Worm (Caenorhabditis elegans): Measurements from ENCODE around the gene gei-8.

Gene gei-8

DNA sequence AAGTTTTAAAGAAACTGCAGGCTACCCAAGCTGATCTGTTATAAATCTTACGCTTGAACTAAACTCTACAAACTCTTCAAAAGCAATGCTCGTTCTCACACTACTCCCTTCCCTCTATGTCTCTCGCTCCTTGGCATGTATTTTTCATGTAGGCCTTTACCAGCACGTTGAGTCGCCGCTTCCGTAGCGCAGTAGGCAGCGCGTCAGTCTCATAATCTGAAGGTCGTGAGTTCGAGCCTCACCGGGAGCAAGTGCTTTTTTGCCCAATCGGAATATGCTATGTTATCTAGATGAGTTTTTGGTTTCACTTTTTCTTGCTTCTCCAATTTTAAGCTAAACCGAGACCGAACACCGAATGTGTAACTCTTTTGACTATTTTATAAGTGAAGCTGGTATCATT is 14.6 kb downstream of the gei-8 start:
- no peak for TF ChIP-seq lim-6 (tag; optimal IDR thresholded peaks at IDR 0.05)
- TF ChIP-seq pax-1 (tag; optimal IDR thresholded peaks at IDR 0.05) = no peak
- peak; percentile 70 for TF ChIP-seq sdc-2 (tag; optimal IDR thresholded peaks at IDR 0.05)
- peak; percentile 20 for TF ChIP-seq ceh-30 (tag; optimal IDR thresholded peaks at IDR 0.05)
- peak; percentile 79 for TF ChIP-seq ceh-34 (tag; optimal IDR thresholded peaks at IDR 0.05)
- no peak for TF ChIP-seq nhr-11 (tag; optimal IDR thresholded peaks at IDR 0.05)
- no peak for TF ChIP-seq ama-1 (optimal IDR thresholded peaks at IDR 0.05)
- TF ChIP-seq npax-4 (tag; optimal IDR thresholded peaks at IDR 0.05) = peak; percentile 51
- TF ChIP-seq K02D7.2 (tag; optimal IDR thresholded peaks at IDR 0.05) = peak; percentile 49
- TF ChIP-seq pag-3 (tag; optimal IDR thresholded peaks at IDR 0.05; ENCODE audit: borderline replicate concordance) = no peak
- TF ChIP-seq nhr-232 (tag; optimal IDR thresholded peaks at IDR 0.05) = peak; percentile 63
- peak; percentile 35 for TF ChIP-seq ceh-2 (tag; optimal IDR thresholded peaks at IDR 0.05)
- TF ChIP-seq hlh-6 (tag; optimal IDR thresholded peaks at IDR 0.05) = peak; percentile 83
- no peak for TF ChIP-seq ceh-22 (tag; optimal IDR thresholded peaks at IDR 0.05)
- TF ChIP-seq dve-1 (tag; optimal IDR thresholded peaks at IDR 0.05) = no peak
- TF ChIP-seq ref-2 (tag; optimal IDR thresholded peaks at IDR 0.05) = peak; percentile 41
- TF ChIP-seq ceh-14 (tag; optimal IDR thresholded peaks at IDR 0.05) = peak; percentile 69
- TF ChIP-seq pros-1 (tag; optimal IDR thresholded peaks at IDR 0.05) = peak; percentile 34
- TF ChIP-seq unc-86 (tag; optimal IDR thresholded peaks at IDR 0.05) = peak; percentile 66
- no peak for TF ChIP-seq ets-4 (tag; optimal IDR thresholded peaks at IDR 0.05)
- TF ChIP-seq pat-9 (tag; optimal IDR thresholded peaks at IDR 0.05) = peak; percentile 67
- peak; percentile 44 for TF ChIP-seq fkh-10 (GFP tag; optimal IDR thresholded peaks at IDR 0.05)
- TF ChIP-seq madf-2 (tag; optimal IDR thresholded peaks at IDR 0.05) = peak; percentile 65
- TF ChIP-seq mec-3 (tag; optimal IDR thresholded peaks at IDR 0.05; ENCODE audit: borderline replicate concordance) = no peak
- TF ChIP-seq ceh-18 (tag; optimal IDR thresholded peaks at IDR 0.05) = peak; percentile 73
- peak; percentile 46 for TF ChIP-seq ztf-16 (tag; optimal IDR thresholded peaks at IDR 0.05)
- peak; percentile 53 for TF ChIP-seq K09A11.1 (tag; optimal IDR thresholded peaks at IDR 0.05; ENCODE audit: insufficient read depth)
- no peak for TF ChIP-seq pqm-1 (tag; optimal IDR thresholded peaks at IDR 0.05)
- 0 out of 2 replicates have a peak, but pooled peaks have one; percentile 42 for TF ChIP-seq unc-3 (GFP tag; conservative IDR thresholded peaks at IDR 0.05)
- TF ChIP-seq unc-3 (tag; optimal IDR thresholded peaks at IDR 0.05) = peak; percentile 56
- peak; percentile 66 for TF ChIP-seq Y22D7AL.16 (tag; optimal IDR thresholded peaks at IDR 0.05)
- peak; percentile 58 for TF ChIP-seq ttx-3 (tag; optimal IDR thresholded peaks at IDR 0.05)
- peak; percentile 40 for TF ChIP-seq dmd-4 (tag; optimal IDR thresholded peaks at IDR 0.05; ENCODE audit: borderline replicate concordance)
- TF ChIP-seq fax-1 (tag; optimal IDR thresholded peaks at IDR 0.05) = peak; percentile 40
- TF ChIP-seq ceh-9 (tag; optimal IDR thresholded peaks at IDR 0.05) = peak; percentile 56
- no peak for TF ChIP-seq pha-4 (tag; optimal IDR thresholded peaks at IDR 0.05)
- peak; percentile 74 for TF ChIP-seq ceh-6 (GFP tag; optimal IDR thresholded peaks at IDR 0.05)
- TF ChIP-seq hlh-8 (tag; optimal IDR thresholded peaks at IDR 0.05) = peak; percentile 17
- TF ChIP-seq tbx-7 (tag; optimal IDR thresholded peaks at IDR 0.05) = peak; percentile 32
- peak; percentile 29 for TF ChIP-seq eyg-1 (tag; optimal IDR thresholded peaks at IDR 0.05)
- TF ChIP-seq hlh-30 (tag; optimal IDR thresholded peaks at IDR 0.05; ENCODE audit: insufficient read depth) = no peak
- peak; percentile 76 for TF ChIP-seq C38D4.7 (GFP tag; optimal IDR thresholded peaks at IDR 0.05)
- peak; percentile 40 for TF ChIP-seq odd-2 (tag; optimal IDR thresholded peaks at IDR 0.05)
- peak; percentile 72 for TF ChIP-seq C08G9.2 (tag; optimal IDR thresholded peaks at IDR 0.05)
- peak; percentile 70 for TF ChIP-seq T23F11.4 (GFP tag; optimal IDR thresholded peaks at IDR 0.05)
- TF ChIP-seq nfya-1 (tag; optimal IDR thresholded peaks at IDR 0.05) = peak; percentile 41
- TF ChIP-seq tbx-2 (tag; optimal IDR thresholded peaks at IDR 0.05) = peak; percentile 76
- no peak for TF ChIP-seq unc-55 (GFP tag; optimal IDR thresholded peaks at IDR 0.05)
- TF ChIP-seq syd-9 (tag; optimal IDR thresholded peaks at IDR 0.05) = peak; percentile 49
- peak; percentile 37 for TF ChIP-seq ahr-1 (tag; optimal IDR thresholded peaks at IDR 0.05)
- peak; percentile 71 for TF ChIP-seq elt-2 (tag; optimal IDR thresholded peaks at IDR 0.05)
- TF ChIP-seq fkh-6 (tag; optimal IDR thresholded peaks at IDR 0.05) = peak; percentile 70
- TF ChIP-seq pha-2 (tag; optimal IDR thresholded peaks at IDR 0.05) = peak; percentile 62

All from whole organism, late embryonic.